Worm (Caenorhabditis elegans) whole organism, midembryonic: ENCODE data around the gene F38C2.1.

ENCODE experiments used
- T22C8.4 ChIP-seq: fragments of 200-800 bp; sonication (Bioruptor generic); IDR thresholded peaks from 2 replicates; pipeline ENCODE4 v1.3.6; 2022; ENCODE audit warnings: missing genetic modification characterization, missing compliant biosample characterization
- cog-1 ChIP-seq: sonication (generic microtip); optimal IDR thresholded peaks from 2 replicates; lab custom pipeline; 2016; ENCODE audit warnings: missing genetic modification characterization, missing compliant biosample characterization
- flt-1 ChIP-seq: fragments of 200-800 bp; sonication (Bioruptor generic); IDR thresholded peaks from 2 replicates; pipeline ENCODE4 v1.3.6; 2022; ENCODE audit warnings: missing genetic modification characterization, missing compliant biosample characterization
- klf-2 ChIP-seq: fragments of 200-800 bp; sonication (Bioruptor generic); conservative IDR thresholded peaks from 2 replicates; pipeline ENCODE4 v1.3.6; 2022; ENCODE audit warnings: missing genetic modification reagents, missing genetic modification characterization, missing compliant biosample characterization
- med-1 ChIP-seq: sonication (generic microtip); optimal IDR thresholded peaks from 2 replicates; lab custom pipeline; 2017; ENCODE audit warnings: missing genetic modification characterization, mild to moderate bottlenecking, missing compliant biosample characterization, antibody characterized with exemption, missing genetic modification reagents; ENCODE audit not compliant: insufficient read depth
- ref-1 ChIP-seq: fragments of 200-800 bp; sonication (Bioruptor generic); conservative IDR thresholded peaks from 2 replicates; pipeline ENCODE4 v1.3.6; 2022; ENCODE audit warnings: missing genetic modification reagents, missing genetic modification characterization, missing compliant biosample characterization
- tab-1 ChIP-seq: fragments of 200-800 bp; sonication (Bioruptor generic); IDR thresholded peaks from 2 replicates; pipeline ENCODE4 v1.3.6; 2022; ENCODE audit warnings: missing genetic modification characterization, missing compliant biosample characterization
- ztf-23 ChIP-seq: fragments of 200-800 bp; sonication (Bioruptor generic); IDR thresholded peaks from 2 replicates; pipeline ENCODE4 v1.3.6; 2022; ENCODE audit warnings: missing genetic modification reagents, missing genetic modification characterization, missing compliant biosample characterization
- ztf-29 ChIP-seq: fragments of 200-800 bp; sonication (Bioruptor generic); IDR thresholded peaks from 2 replicates; pipeline ENCODE4 v1.3.6; 2022; ENCODE audit warnings: missing genetic modification reagents, missing genetic modification characterization, missing compliant biosample characterization

The F38C2.1 gene

DNA sequence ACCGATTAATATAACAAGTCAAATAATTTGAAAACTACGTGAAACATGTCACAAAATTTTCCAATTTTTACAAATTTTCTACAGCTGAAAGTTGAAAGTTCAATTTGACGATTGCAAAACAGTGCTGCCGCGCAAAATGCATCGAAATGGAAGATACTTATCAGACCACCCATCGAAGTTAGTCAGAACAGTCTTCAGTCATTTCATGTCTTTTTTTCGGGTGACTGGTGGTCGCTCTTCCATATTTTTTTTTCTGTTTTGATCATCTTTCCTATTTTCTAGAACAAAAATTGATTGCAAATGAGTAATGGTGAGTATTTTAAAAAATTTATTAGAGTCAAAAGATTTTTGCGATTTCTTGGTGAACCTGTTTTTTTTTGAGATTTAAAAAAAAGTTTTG lies at the start of gene F38C2.1:
Gene F38C2.1, plus strand, starts transcription at position 301 of the 400 bp plus-strand sequence.
- TF ChIP-seq flt-1 (GFP tag; lab: Robert Waterston, UW) (no peak), tab-1 (GFP tag; lab: Robert Waterston, UW) (no peak), ref-1 (GFP tag; lab: Robert Waterston, UW) (no peak)

DNA sequence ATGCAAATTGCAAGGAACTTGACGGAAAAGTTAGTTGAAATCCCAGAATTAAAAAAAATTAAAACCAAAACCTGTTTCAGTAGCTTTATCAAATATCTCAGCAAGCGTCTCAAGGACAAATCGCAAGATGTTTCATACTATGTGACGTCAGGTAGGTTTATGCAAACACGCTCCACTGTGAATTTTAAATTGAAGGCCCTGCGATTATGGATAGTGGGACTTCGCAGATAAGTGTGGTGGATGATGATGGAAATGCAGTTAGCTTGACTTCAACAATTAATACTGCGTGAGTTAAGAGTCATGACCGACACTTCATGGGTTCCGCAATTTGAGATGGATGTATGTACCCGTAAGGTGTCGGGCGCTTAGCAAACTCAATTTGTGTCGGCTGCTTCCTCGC lies 47.4 kb upstream of the F38C2.1 start:
- no peak for TF ChIP-seq ztf-23
- TF ChIP-seq klf-2 (GFP tag; lab: Robert Waterston, UW) = no peak
- no peak for TF ChIP-seq tab-1 (GFP tag; lab: Robert Waterston, UW)
- TF ChIP-seq med-1 = no peak
- TF ChIP-seq flt-1 (GFP tag; lab: Robert Waterston, UW) = no peak
- TF ChIP-seq ztf-29 = no peak
- TF ChIP-seq T22C8.4 (GFP tag; lab: Robert Waterston, UW) = no peak
- TF ChIP-seq cog-1 (tag; lab: Kevin White, UChicago) = no peak
- no peak for TF ChIP-seq ref-1 (GFP tag; lab: Robert Waterston, UW)

DNA sequence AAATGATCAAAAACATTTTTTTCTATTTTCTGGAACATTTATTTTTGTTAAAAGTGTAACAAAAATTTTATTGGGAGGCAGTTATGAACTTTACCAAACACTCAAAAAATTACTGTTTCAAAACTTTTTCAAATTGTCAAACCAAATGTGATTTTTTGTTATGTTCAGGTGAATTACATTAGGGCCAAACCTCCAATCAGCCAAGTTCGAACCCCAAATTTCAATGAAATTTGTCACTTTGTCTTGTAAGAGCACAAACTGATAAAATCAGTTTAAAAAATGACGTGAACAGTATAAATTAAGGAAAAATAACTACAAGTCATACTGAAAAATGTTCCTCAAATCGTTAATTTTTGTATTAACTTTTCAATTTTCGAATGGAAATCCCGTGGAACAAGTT lies 45.2 kb upstream of the F38C2.1 start, which contains the start of gene H25K10.1:
Gene H25K10.1, plus strand, starts transcription at position 301 of the 400 bp plus-strand sequence.
- no peak for TF ChIP-seq med-1
- no peak for TF ChIP-seq tab-1 (GFP tag; lab: Robert Waterston, UW)
- no peak for TF ChIP-seq ztf-23
- no peak for TF ChIP-seq klf-2 (GFP tag; lab: Robert Waterston, UW)
- no peak for TF ChIP-seq ztf-29

DNA sequence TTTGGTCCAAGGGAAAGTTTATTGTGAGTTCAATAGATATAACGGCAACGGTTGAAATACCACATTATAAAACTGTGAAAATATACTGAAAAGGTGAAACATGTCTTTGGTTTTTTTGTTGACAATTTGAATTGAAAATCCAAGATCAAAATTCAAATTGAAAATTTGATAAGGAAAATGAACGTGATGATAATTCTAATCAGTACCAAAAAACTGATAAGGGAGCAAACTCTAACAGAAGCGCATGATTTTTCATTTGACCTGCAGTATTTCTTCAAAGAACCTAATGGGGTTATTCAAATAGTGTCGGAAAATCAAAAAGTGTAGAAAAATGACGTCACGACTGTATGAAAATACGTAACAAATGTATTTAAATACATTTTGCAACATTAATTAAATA lies 43.9 kb upstream of the F38C2.1 start:
- TF ChIP-seq flt-1 (GFP tag; lab: Robert Waterston, UW) (no peak), ztf-29 (no peak)

DNA sequence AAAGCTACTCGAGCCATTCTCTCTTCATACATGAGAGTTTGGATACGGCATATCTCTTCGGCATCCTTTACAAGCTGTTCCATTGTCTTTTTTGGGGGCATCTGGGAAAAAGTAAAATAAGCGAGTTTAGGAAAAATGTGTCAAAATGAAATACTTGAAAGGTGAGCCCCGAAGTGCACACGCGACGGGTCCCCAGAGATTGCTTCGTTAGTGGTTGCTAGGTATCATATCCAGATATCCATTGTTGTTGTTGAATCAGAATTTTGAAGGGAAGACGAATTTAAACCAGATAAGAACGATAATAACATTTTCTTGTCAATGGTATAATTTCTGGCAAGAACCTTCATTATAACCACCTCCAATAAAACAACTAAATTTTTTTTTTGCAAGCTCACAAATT lies 36.3 kb upstream of the F38C2.1 start, which contains the start of gene H25K10.2:
Gene H25K10.2, minus strand, starts transcription at position 101 of the 400 bp plus-strand sequence.
- no peak for TF ChIP-seq cog-1 (tag; lab: Kevin White, UChicago)
- TF ChIP-seq ztf-29 = no peak
- no peak for TF ChIP-seq med-1
- TF ChIP-seq flt-1 (GFP tag; lab: Robert Waterston, UW) = no peak
- TF ChIP-seq klf-2 (GFP tag; lab: Robert Waterston, UW) = no peak
- no peak for TF ChIP-seq T22C8.4 (GFP tag; lab: Robert Waterston, UW)
- TF ChIP-seq ref-1 (GFP tag; lab: Robert Waterston, UW) = no peak
- no peak for TF ChIP-seq ztf-23
- no peak for TF ChIP-seq tab-1 (GFP tag; lab: Robert Waterston, UW)

DNA sequence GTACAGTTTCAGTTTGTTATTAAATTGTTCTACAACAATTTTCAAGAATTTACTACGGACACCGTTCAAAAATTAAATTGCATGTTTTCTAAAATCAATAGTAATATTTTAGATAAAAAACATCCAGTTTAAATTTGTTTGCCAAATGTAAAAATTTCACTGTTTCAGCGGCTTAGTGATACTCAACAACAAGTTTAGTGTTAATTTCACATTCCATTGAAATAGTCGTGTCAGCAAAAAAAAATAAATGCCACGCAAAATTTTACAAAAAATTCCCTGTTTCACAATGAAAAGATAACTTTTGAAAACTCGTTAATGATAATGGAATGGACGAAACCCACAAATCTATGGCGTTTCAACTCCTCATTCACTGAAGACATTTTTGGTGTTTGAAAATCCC lies 31.1 kb upstream of the F38C2.1 start:
- TF ChIP-seq cog-1 (tag; lab: Kevin White, UChicago) (no peak), ztf-23 (no peak), klf-2 (GFP tag; lab: Robert Waterston, UW) (no peak), ref-1 (GFP tag; lab: Robert Waterston, UW) (no peak)

DNA sequence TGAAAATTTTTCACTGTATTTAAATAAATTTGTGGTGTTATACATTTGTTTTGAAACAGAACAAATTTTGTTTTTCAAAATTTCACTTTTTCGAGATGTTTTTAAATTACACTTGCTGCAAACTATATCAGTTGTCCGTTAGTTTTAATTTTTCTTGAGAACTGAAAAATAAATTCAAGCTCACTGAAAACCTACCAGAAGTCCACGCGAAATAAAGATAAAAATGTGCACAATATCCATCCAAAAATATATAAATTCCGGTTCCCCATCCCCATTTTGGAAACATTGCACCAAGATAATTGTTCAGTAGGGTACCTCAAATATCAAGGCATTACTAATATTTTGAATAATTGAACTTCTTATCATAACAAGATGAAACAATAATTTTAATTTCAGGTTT lies 26.5 kb upstream of the F38C2.1 start:
- TF ChIP-seq tab-1 (GFP tag; lab: Robert Waterston, UW) (no peak), flt-1 (GFP tag; lab: Robert Waterston, UW) (no peak), klf-2 (GFP tag; lab: Robert Waterston, UW) (no peak), ztf-29 (no peak)

DNA sequence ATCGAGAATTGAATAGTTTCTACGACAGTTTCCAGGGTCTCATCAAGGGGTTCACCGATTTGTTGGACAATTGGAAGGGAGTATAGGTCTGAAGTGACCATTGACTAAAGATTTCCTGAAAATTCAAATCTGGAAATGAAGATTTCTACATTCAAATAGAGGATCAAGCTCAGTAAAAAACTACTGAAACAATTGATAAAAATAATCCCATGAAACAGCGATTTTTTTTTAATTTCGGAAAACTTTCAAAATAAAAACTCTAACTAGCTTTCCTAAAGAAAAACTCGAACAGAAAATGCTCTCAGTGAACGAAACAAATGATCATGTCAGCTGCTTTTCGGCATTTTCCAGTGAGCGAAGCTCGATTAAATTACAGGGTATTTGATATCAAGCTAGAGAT lies 25.7 kb upstream of the F38C2.1 start, which contains the start of gene srv-11:
Gene srv-11, minus strand, starts transcription at position 101 of the 400 bp plus-strand sequence.
- TF ChIP-seq ztf-23 (no peak), tab-1 (GFP tag; lab: Robert Waterston, UW) (no peak), med-1 (no peak), ref-1 (GFP tag; lab: Robert Waterston, UW) (no peak), klf-2 (GFP tag; lab: Robert Waterston, UW) (no peak), T22C8.4 (GFP tag; lab: Robert Waterston, UW) (no peak), flt-1 (GFP tag; lab: Robert Waterston, UW) (no peak), ztf-29 (no peak), cog-1 (tag; lab: Kevin White, UChicago) (no peak)

DNA sequence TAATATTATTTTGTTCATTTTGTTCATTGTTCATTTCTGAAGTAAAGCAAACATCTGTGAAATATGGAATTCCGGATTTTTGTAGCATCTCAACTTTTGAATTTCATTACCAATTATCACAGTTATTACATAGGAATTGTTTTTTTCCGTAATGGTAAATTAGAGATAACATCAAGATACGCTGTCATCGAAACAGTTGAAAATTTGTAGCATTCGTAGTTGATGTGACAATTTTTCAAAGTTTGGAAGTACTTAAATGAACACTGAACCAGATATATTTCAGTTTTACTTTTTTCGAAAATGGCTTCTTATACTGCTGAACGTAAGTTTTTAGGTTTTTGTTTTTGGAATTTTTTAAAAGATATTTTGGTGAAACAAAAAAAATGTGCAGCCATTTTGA lies 21.5 kb upstream of the F38C2.1 start, which contains the start of gene H25K10.4:
Gene H25K10.4, plus strand, starts transcription at position 301 of the 400 bp plus-strand sequence.
- no peak for TF ChIP-seq cog-1 (tag; lab: Kevin White, UChicago)
- no peak for TF ChIP-seq med-1
- TF ChIP-seq T22C8.4 (GFP tag; lab: Robert Waterston, UW) = no peak
- TF ChIP-seq tab-1 (GFP tag; lab: Robert Waterston, UW) = no peak
- no peak for TF ChIP-seq ref-1 (GFP tag; lab: Robert Waterston, UW)
- no peak for TF ChIP-seq ztf-29
- no peak for TF ChIP-seq ztf-23
- no peak for TF ChIP-seq klf-2 (GFP tag; lab: Robert Waterston, UW)
- no peak for TF ChIP-seq flt-1 (GFP tag; lab: Robert Waterston, UW)

DNA sequence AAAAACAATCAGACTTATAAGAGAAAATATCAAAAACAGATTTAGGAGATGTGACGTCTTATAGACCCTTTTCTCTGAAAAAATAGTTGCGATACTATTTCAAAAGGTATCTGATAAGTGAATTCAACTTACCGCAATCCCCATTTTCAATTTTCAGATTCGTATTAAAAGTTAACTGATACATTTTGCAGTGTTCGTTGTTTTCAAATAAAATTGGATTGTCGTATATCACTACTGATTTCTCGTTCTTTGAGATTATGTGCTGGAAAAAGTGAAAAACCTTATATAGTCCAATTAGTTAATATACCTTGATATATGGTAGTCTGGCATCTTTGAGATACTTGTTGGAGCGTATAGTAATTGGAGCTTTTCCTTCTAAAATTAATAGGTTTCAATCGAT lies 16.8 kb upstream of the F38C2.1 start:
- no peak for TF ChIP-seq ztf-29
- no peak for TF ChIP-seq tab-1 (GFP tag; lab: Robert Waterston, UW)
- TF ChIP-seq med-1 = no peak
- no peak for TF ChIP-seq cog-1 (tag; lab: Kevin White, UChicago)
- TF ChIP-seq T22C8.4 (GFP tag; lab: Robert Waterston, UW) = no peak
- no peak for TF ChIP-seq ref-1 (GFP tag; lab: Robert Waterston, UW)
- TF ChIP-seq flt-1 (GFP tag; lab: Robert Waterston, UW) = no peak
- no peak for TF ChIP-seq ztf-23
- TF ChIP-seq klf-2 (GFP tag; lab: Robert Waterston, UW) = no peak

DNA sequence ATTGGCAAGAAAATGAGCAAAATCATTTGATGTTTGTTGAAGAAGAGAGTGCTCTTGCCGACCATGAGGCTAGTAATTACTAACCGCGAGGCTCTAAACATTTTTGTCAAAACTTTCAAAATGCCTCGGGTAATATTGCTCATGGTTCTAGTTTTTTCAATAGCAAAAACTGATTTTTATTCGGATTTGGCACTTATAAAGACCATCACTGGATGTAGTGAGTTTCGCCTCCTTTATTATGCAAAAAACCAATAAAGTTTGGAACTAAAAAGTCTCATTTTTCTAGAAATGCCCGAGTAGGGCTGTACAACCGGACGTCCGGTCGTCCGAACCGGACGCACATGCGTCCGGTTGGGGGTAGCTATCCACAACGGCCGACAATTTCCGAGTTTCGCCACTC lies 14.2 kb upstream of the F38C2.1 start, which contains the start of the genes hpa-1 and irld-39:
Gene hpa-1, minus strand, starts transcription at position 101 of the 400 bp plus-strand sequence.
Gene irld-39, plus strand, starts transcription at position 121 of the 400 bp plus-strand sequence.
- TF ChIP-seq cog-1 (tag; lab: Kevin White, UChicago) = no peak
- TF ChIP-seq ztf-29 = no peak
- no peak for TF ChIP-seq flt-1 (GFP tag; lab: Robert Waterston, UW)
- TF ChIP-seq tab-1 (GFP tag; lab: Robert Waterston, UW) = no peak
- TF ChIP-seq ztf-23 = no peak
- no peak for TF ChIP-seq med-1
- TF ChIP-seq ref-1 (GFP tag; lab: Robert Waterston, UW) = no peak
- TF ChIP-seq T22C8.4 (GFP tag; lab: Robert Waterston, UW) = no peak
- TF ChIP-seq klf-2 (GFP tag; lab: Robert Waterston, UW) = no peak
